Worm (Caenorhabditis elegans) whole organism, early embryonic: ENCODE results near the gene attf-4.

Experiments used
- B0310.2 ChIP-seq: sonication (generic microtip); optimal IDR thresholded peaks from 2 replicates; lab custom pipeline; 2016; ENCODE audit warnings: mild to moderate bottlenecking, missing genetic modification characterization, missing compliant biosample characterization
- F13C5.2 ChIP-seq: sonication (generic microtip); optimal IDR thresholded peaks from 2 replicates; lab custom pipeline; 2017; ENCODE audit warnings: mild to moderate bottlenecking, missing genetic modification characterization, inconsistent platforms, missing compliant biosample characterization
- ama-1 ChIP-seq: fragments of 150-350 bp; optimal IDR thresholded peaks from 2 replicates; lab custom pipeline; 2014
- ceh-36 ChIP-seq: sonication (generic microtip); optimal IDR thresholded peaks from 2 replicates; lab custom pipeline; 2016; ENCODE audit warnings: missing genetic modification characterization, inconsistent platforms, missing compliant biosample characterization
- flt-1 ChIP-seq: fragments of 200-800 bp; sonication (Bioruptor generic); IDR thresholded peaks from 2 replicates; pipeline ENCODE4 v1.3.6; 2022; ENCODE audit warnings: missing genetic modification characterization, missing compliant biosample characterization
- sea-1 ChIP-seq: fragments of 200-800 bp; sonication (Bioruptor generic); conservative IDR thresholded peaks from 2 replicates; pipeline ENCODE4 v1.3.6; 2022; ENCODE audit warnings: missing genetic modification characterization, missing compliant biosample characterization
- tbx-11 ChIP-seq: fragments of 200-800 bp; sonication (Bioruptor generic); IDR thresholded peaks from 2 replicates; pipeline ENCODE4 v1.3.6; 2022; ENCODE audit warnings: missing genetic modification characterization, missing compliant biosample characterization

ce11 chrIII:6116981-6117380 is 36.6 kb downstream of the attf-4 start:
- TF ChIP-seq sea-1 (GFP tag; lab: Robert Waterston, UW) (no peak), ama-1 (lab: Kevin White, UChicago) (no peak), ceh-36 (no peak), B0310.2 (tag; lab: Kevin White, UChicago) (no peak), flt-1 (GFP tag; lab: Robert Waterston, UW) (no peak), F13C5.2 (tag; lab: Kevin White, UChicago) (no peak), tbx-11 (no peak)
